Fruit fly (Drosophila melanogaster) S2 (cell line): ENCODE measurements around the gene Sh.

ENCODE experiments used
- CG8478 ChIP-seq: fragments of >200 bp; optimal IDR thresholded peaks from 2 replicates; lab custom pipeline; 2018
- CTCF ChIP-seq, 2 experiments: fragments of >200 bp; optimal IDR thresholded peaks; 2 replicates each; lab custom pipeline; 2018

DNA sequence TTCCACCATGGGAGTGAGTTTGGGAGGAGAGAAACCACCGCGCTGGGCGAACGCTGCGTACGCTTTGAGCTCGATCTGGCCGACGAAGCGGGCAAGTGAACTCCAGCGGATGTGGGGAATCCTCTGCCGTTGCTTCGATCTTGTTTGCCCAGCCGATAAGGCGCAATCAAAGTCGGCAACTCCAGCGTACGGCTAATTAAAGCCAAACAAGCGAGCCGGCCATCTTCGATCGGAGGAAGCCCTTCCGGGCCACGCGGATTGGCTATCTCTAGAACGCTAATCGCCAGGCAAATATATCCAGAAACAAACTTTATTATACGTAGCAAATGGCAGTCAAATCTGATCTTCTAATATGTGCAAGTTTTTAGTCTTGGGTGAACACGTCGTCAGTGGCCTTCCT lies 25.4 kb upstream of the Sh start, which contains the start of gene CG7536:
- no peak for TF ChIP-seq CG8478
- no peak for TF ChIP-seq CTCF (optimal IDR thresholded peaks at IDR 0.05; lab: Kevin White, UChicago)
